Worm (Caenorhabditis elegans) whole organism, L4 larva: ENCODE results near the gene nhr-10.

Experiments
- D1046.2 ChIP-seq: fragments of 200-800 bp; sonication (Bioruptor generic); IDR thresholded peaks from 2 replicates; pipeline ENCODE4 v1.3.6; 2022; ENCODE audit warnings: missing genetic modification characterization, missing compliant biosample characterization
- F10B5.3 ChIP-seq: sonication (generic microtip); optimal IDR thresholded peaks from 2 replicates; lab custom pipeline; 2016; ENCODE audit warnings: mild to moderate bottlenecking, missing genetic modification characterization, missing compliant biosample characterization
- F26F4.8 ChIP-seq: fragments of 200-800 bp; sonication (Bioruptor generic); conservative IDR thresholded peaks from 2 replicates; pipeline ENCODE4 v1.3.6; 2022; ENCODE audit warnings: missing genetic modification characterization, missing compliant biosample characterization
- F37D6.2 ChIP-seq: sonication (generic microtip); optimal IDR thresholded peaks from 2 replicates; lab custom pipeline; 2016; ENCODE audit warnings: mild to moderate bottlenecking, missing genetic modification characterization, missing compliant biosample characterization
- F44E2.7 ChIP-seq: fragments of 200-800 bp; sonication (Bioruptor generic); IDR thresholded peaks from 2 replicates; pipeline ENCODE4 v2.1.2; 2022; ENCODE audit warnings: missing genetic modification characterization, missing compliant biosample characterization
- F49E8.2 ChIP-seq: sonication (generic microtip); optimal IDR thresholded peaks from 2 replicates; lab custom pipeline; 2016; ENCODE audit warnings: missing compliant biosample characterization, mild to moderate bottlenecking, missing genetic modification characterization, borderline replicate concordance
- R02D3.7 ChIP-seq: fragments of 150-350 bp; sonication (generic microtip); optimal IDR thresholded peaks from 3 replicates; lab custom pipeline; 2014; ENCODE audit warnings: missing biosample characterization, missing genetic modification characterization
- T26A8.4 ChIP-seq: fragments of 200-800 bp; sonication (Bioruptor generic); IDR thresholded peaks from 2 replicates; pipeline ENCODE4 v1.3.6; 2022; ENCODE audit warnings: missing genetic modification characterization, missing compliant biosample characterization
- Y105C5A.15 ChIP-seq: fragments of 200-800 bp; sonication (Bioruptor generic); IDR thresholded peaks from 2 replicates; pipeline ENCODE4 v1.3.6; 2022; ENCODE audit warnings: missing genetic modification characterization, missing compliant biosample characterization
- Y5F2A.4 ChIP-seq: fragments of 200-800 bp; sonication (Bioruptor generic); optimal IDR thresholded peaks from 2 replicates; lab custom pipeline; 2018; ENCODE audit warnings: mild to moderate bottlenecking, missing genetic modification characterization, missing compliant biosample characterization
- Y75B8A.6 ChIP-seq: fragments of 200-800 bp; sonication (Bioruptor generic); IDR thresholded peaks from 2 replicates; pipeline ENCODE4 v1.3.6; 2022; ENCODE audit warnings: missing genetic modification reagents, missing genetic modification characterization, missing compliant biosample characterization
- ZK337.2 ChIP-seq: fragments of 200-800 bp; sonication (Bioruptor generic); IDR thresholded peaks from 2 replicates; pipeline ENCODE4 v1.3.6; 2022; ENCODE audit warnings: missing genetic modification reagents, missing genetic modification characterization, missing compliant biosample characterization
- ZK546.5 ChIP-seq, 2 experiments: sonication (generic microtip); optimal IDR thresholded peaks; 2 replicates each; lab custom pipeline; 2017; ENCODE audit warnings: missing biosample characterization in 2 of 2, missing genetic modification characterization in 2 of 2
- ama-1 ChIP-seq: fragments of 150-350 bp; optimal IDR thresholded peaks from 2 replicates; lab custom pipeline; 2014; ENCODE audit warnings: inconsistent platforms, mixed read lengths
- arid-1 ChIP-seq: fragments of 200-800 bp; sonication (Bioruptor generic); conservative IDR thresholded peaks from 2 replicates; pipeline ENCODE4 v1.3.6; 2022; ENCODE audit warnings: missing genetic modification reagents, missing genetic modification characterization, missing compliant biosample characterization
- attf-4 ChIP-seq: sonication (generic microtip); optimal IDR thresholded peaks from 3 replicates; lab custom pipeline; 2017; ENCODE audit warnings: missing biosample characterization, missing genetic modification characterization
- ceh-20 ChIP-seq: fragments of 200-800 bp; sonication (Bioruptor generic); IDR thresholded peaks from 2 replicates; pipeline ENCODE4 v1.3.6; 2022; ENCODE audit warnings: missing genetic modification reagents, missing genetic modification characterization, missing compliant biosample characterization
- ceh-28 ChIP-seq: fragments of 150-350 bp; optimal IDR thresholded peaks from 2 replicates; lab custom pipeline; 2014; ENCODE audit warnings: missing biosample characterization, missing genetic modification reagents, missing genetic modification characterization
- ceh-32 ChIP-seq: sonication (generic microtip); optimal IDR thresholded peaks from 2 replicates; lab custom pipeline; 2016; ENCODE audit warnings: mild to moderate bottlenecking, missing genetic modification characterization, missing compliant biosample characterization; ENCODE audit not compliant: poor library complexity
- cey-2 ChIP-seq: sonication (generic microtip); optimal IDR thresholded peaks from 3 replicates; lab custom pipeline; 2017; ENCODE audit warnings: missing genetic modification characterization, mild to moderate bottlenecking, missing compliant biosample characterization, antibody characterized with exemption, borderline replicate concordance; ENCODE audit not compliant: insufficient read depth
- ctbp-1 ChIP-seq: fragments of 200-800 bp; sonication (Bioruptor generic); IDR thresholded peaks from 2 replicates; pipeline ENCODE4 v1.3.6; 2022; ENCODE audit warnings: missing genetic modification reagents, missing genetic modification characterization, missing compliant biosample characterization
- daf-16 ChIP-seq, 3 experiments: sonication (generic microtip); optimal IDR thresholded peaks; 2 replicates each; lab custom pipeline; 2016 to 2017; ENCODE audit warnings: missing genetic modification characterization in 3 of 3, missing genetic modification reagents in 3 of 3, mild to moderate bottlenecking in 2 of 3, missing compliant biosample characterization in 2 of 3, missing biosample characterization in 1 of 3, moderate library complexity in 1 of 3
- dmd-6 ChIP-seq: fragments of 200-800 bp; sonication (Bioruptor generic); IDR thresholded peaks from 2 replicates; pipeline ENCODE4 v1.3.6; 2022; ENCODE audit warnings: missing genetic modification reagents, missing genetic modification characterization, missing compliant biosample characterization
- dmd-8 ChIP-seq: fragments of 200-800 bp; sonication (Bioruptor generic); IDR thresholded peaks from 2 replicates; pipeline ENCODE4 v1.3.6; 2022; ENCODE audit warnings: missing genetic modification characterization, missing compliant biosample characterization
- dmd-9 ChIP-seq: fragments of 200-800 bp; sonication (Bioruptor generic); IDR thresholded peaks from 2 replicates; pipeline ENCODE4 v1.3.6; 2022; ENCODE audit warnings: missing genetic modification reagents, missing genetic modification characterization, missing compliant biosample characterization
- dpl-1 ChIP-seq: fragments of 150-350 bp; optimal IDR thresholded peaks from 2 replicates; lab custom pipeline; 2014; ENCODE audit warnings: missing biosample characterization, missing genetic modification reagents, missing genetic modification characterization
- dve-1 ChIP-seq: sonication (generic microtip); optimal IDR thresholded peaks from 2 replicates; lab custom pipeline; 2017; ENCODE audit warnings: antibody characterized with exemption, mild to moderate bottlenecking, missing genetic modification characterization, missing compliant biosample characterization; ENCODE audit not compliant: insufficient read depth
- fkh-10 ChIP-seq: fragments of 150-350 bp; optimal IDR thresholded peaks from 2 replicates; lab custom pipeline; 2014; ENCODE audit warnings: missing biosample characterization, missing genetic modification reagents, missing genetic modification characterization
- hmg-1.1 ChIP-seq: fragments of 200-800 bp; sonication (Bioruptor generic); IDR thresholded peaks from 2 replicates; pipeline ENCODE4 v1.3.6; 2022; ENCODE audit warnings: missing genetic modification reagents, missing genetic modification characterization, missing compliant biosample characterization
- jun-1 ChIP-seq: fragments of 150-350 bp; optimal IDR thresholded peaks from 2 replicates; lab custom pipeline; 2014; ENCODE audit warnings: missing biosample characterization, missing genetic modification reagents, missing genetic modification characterization
- lin-1 ChIP-seq: fragments of 200-800 bp; sonication (Bioruptor generic); IDR thresholded peaks from 2 replicates; pipeline ENCODE4 v1.3.6; 2022; ENCODE audit warnings: missing genetic modification reagents, missing genetic modification characterization, missing compliant biosample characterization
- lin-13 ChIP-seq: fragments of 150-350 bp; optimal IDR thresholded peaks from 2 replicates; lab custom pipeline; 2014; ENCODE audit warnings: missing biosample characterization, missing genetic modification reagents, missing genetic modification characterization
- lsy-2 ChIP-seq, 2 experiments: fragments of 150-350 bp in 1 of 2; sonication (generic microtip) in 1 of 2; optimal IDR thresholded peaks; 2 replicates each; lab custom pipeline; 2014 to 2017; ENCODE audit warnings: missing biosample characterization in 2 of 2, missing genetic modification characterization in 2 of 2
- mep-1 ChIP-seq: fragments of 150-350 bp; sonication (generic microtip); optimal IDR thresholded peaks from 3 replicates; lab custom pipeline; 2014; ENCODE audit warnings: missing biosample characterization, missing genetic modification characterization
- mxl-2 ChIP-seq: fragments of 200-800 bp; sonication (Bioruptor generic); conservative IDR thresholded peaks from 2 replicates; pipeline ENCODE4 v1.3.6; 2022; ENCODE audit warnings: missing genetic modification reagents, missing genetic modification characterization, missing compliant biosample characterization
- nhr-10 ChIP-seq: fragments of 150-350 bp; optimal IDR thresholded peaks from 2 replicates; lab custom pipeline; 2014; ENCODE audit warnings: missing biosample characterization, missing genetic modification characterization
- nhr-102 ChIP-seq: sonication (generic microtip); optimal IDR thresholded peaks from 2 replicates; lab custom pipeline; 2016; ENCODE audit warnings: mild to moderate bottlenecking, missing genetic modification characterization, moderate library complexity, missing compliant biosample characterization
- nhr-28 ChIP-seq: fragments of 150-350 bp; optimal IDR thresholded peaks from 2 replicates; lab custom pipeline; 2014; ENCODE audit warnings: missing biosample characterization, missing genetic modification characterization
- nhr-41 ChIP-seq: fragments of 200-800 bp; sonication (Bioruptor generic); IDR thresholded peaks from 2 replicates; pipeline ENCODE4 v1.3.6; 2022; ENCODE audit warnings: missing genetic modification reagents, missing genetic modification characterization, missing compliant biosample characterization
- nhr-48 ChIP-seq: sonication (generic microtip); optimal IDR thresholded peaks from 2 replicates; lab custom pipeline; 2016; ENCODE audit warnings: mild to moderate bottlenecking, missing genetic modification characterization, missing compliant biosample characterization
- nhr-6 ChIP-seq: fragments of 150-350 bp; optimal IDR thresholded peaks from 2 replicates; lab custom pipeline; 2014; ENCODE audit warnings: missing biosample characterization, missing genetic modification characterization
- pqm-1 ChIP-seq: sonication (generic microtip); optimal IDR thresholded peaks from 2 replicates; lab custom pipeline; 2017; ENCODE audit warnings: missing biosample characterization, missing genetic modification characterization
- rbr-2 ChIP-seq: sonication (generic microtip); optimal IDR thresholded peaks from 2 replicates; lab custom pipeline; 2016; ENCODE audit warnings: missing genotype, missing genetic modification characterization, missing compliant biosample characterization
- spr-1 ChIP-seq: sonication (generic microtip); optimal IDR thresholded peaks from 2 replicates; lab custom pipeline; 2016; ENCODE audit warnings: mild to moderate bottlenecking, missing genetic modification characterization, missing compliant biosample characterization
- tag-97 ChIP-seq: fragments of 200-800 bp; sonication (Bioruptor generic); IDR thresholded peaks from 2 replicates; pipeline ENCODE4 v1.3.6; 2022; ENCODE audit warnings: missing genetic modification characterization, missing compliant biosample characterization
- unc-130 ChIP-seq: sonication (generic microtip); optimal IDR thresholded peaks from 2 replicates; lab custom pipeline; 2016; ENCODE audit warnings: missing genetic modification reagents, missing genetic modification characterization, missing compliant biosample characterization
- vab-7 ChIP-seq: fragments of 200-800 bp; sonication (Bioruptor generic); IDR thresholded peaks from 2 replicates; pipeline ENCODE4 v1.3.6; 2022; ENCODE audit warnings: missing genetic modification reagents, missing genetic modification characterization, missing compliant biosample characterization
- zag-1 ChIP-seq: fragments of 150-350 bp; optimal IDR thresholded peaks from 2 replicates; lab custom pipeline; 2014; ENCODE audit warnings: missing biosample characterization, missing genetic modification characterization
- zfp-2 ChIP-seq: sonication (generic microtip); optimal IDR thresholded peaks from 2 replicates; lab custom pipeline; 2016; ENCODE audit warnings: mild to moderate bottlenecking, missing genetic modification characterization, missing compliant biosample characterization
- ztf-7 ChIP-seq: fragments of 150-350 bp; optimal IDR thresholded peaks from 2 replicates; lab custom pipeline; 2014; ENCODE audit warnings: missing biosample characterization, missing genetic modification characterization

nhr-10 gene

ce11 chrIII:7162065-7162762, 47.0 kb upstream of the nhr-10 start, which contains the start of the genes syf-2 and K04G7.1 (continued):
- peak; percentile 87 for TF ChIP-seq rbr-2 (tag; lab: Kevin White, UChicago)
- TF ChIP-seq nhr-102 (tag; lab: Kevin White, UChicago), result peak; percentile 48
- TF ChIP-seq ceh-32 (tag; lab: Kevin White, UChicago), result no peak
- TF ChIP-seq pqm-1 (tag; lab: Kevin White, UChicago), result no peak
- TF ChIP-seq ceh-28, result no peak
- peak; percentile 28 for TF ChIP-seq nhr-48
- no peak for TF ChIP-seq jun-1 (tag; lab: Kevin White, UChicago)
- peak; percentile 98 for TF ChIP-seq lin-13
- no peak for TF ChIP-seq ZK337.2 (GFP tag; lab: Robert Waterston, UW)
- no peak for TF ChIP-seq cey-2 (tag; lab: Kevin White, UChicago)
- peak; percentile 63 for TF ChIP-seq lin-1 (GFP tag; lab: Robert Waterston, UW)
- no peak for TF ChIP-seq Y105C5A.15 (GFP tag; lab: Robert Waterston, UW)
- TF ChIP-seq ZK546.5 (tag; optimal IDR thresholded peaks at IDR 0.05; lab: Kevin White, UChicago), result peak in 1 of 2 experiments; percentile 18
- TF ChIP-seq lsy-2 (tag; optimal IDR thresholded peaks at IDR 0.05; lab: Kevin White, UChicago), result peak; percentile 47 to 96
- no peak for TF ChIP-seq F10B5.3 (tag; lab: Kevin White, UChicago)
- TF ChIP-seq T26A8.4 (GFP tag; lab: Robert Waterston, UW), result peak; percentile 59; the same call in 1 of the 2 replicates
- TF ChIP-seq fkh-10 (GFP tag; lab: Kevin White, UChicago), result peak; percentile 88
- TF ChIP-seq F44E2.7 (GFP tag; lab: Robert Waterston, UW), result no peak
- TF ChIP-seq hmg-1.1 (GFP tag; lab: Robert Waterston, UW), result peak; percentile 83
- peak; percentile 66; the same call in 1 of the 2 replicates for TF ChIP-seq ceh-20 (GFP tag; lab: Robert Waterston, UW)
- peak; percentile 17 for TF ChIP-seq ztf-7 (tag; lab: Kevin White, UChicago)
- no peak for TF ChIP-seq R02D3.7 (tag; lab: Kevin White, UChicago)
- TF ChIP-seq dmd-9 (GFP tag; lab: Robert Waterston, UW), result peak; percentile 77
- no peak for TF ChIP-seq ama-1 (lab: Kevin White, UChicago)
- TF ChIP-seq F26F4.8, result no peak
- TF ChIP-seq spr-1 (tag; lab: Kevin White, UChicago), result peak; percentile 23
- peak; percentile 80 for TF ChIP-seq zfp-2 (tag; lab: Kevin White, UChicago)
- TF ChIP-seq daf-16 (GFP tag; optimal IDR thresholded peaks at IDR 0.05; lab: Kevin White, UChicago), result peak; percentile 14 to 26
- peak; percentile 65 for TF ChIP-seq daf-16 (tag; optimal IDR thresholded peaks at IDR 0.05; lab: Kevin White, UChicago)
- TF ChIP-seq Y75B8A.6 (GFP tag; lab: Robert Waterston, UW), result no peak
- TF ChIP-seq dpl-1 (GFP tag; lab: Kevin White, UChicago), result peak; percentile 95
- TF ChIP-seq F49E8.2 (tag; lab: Kevin White, UChicago), result peak; percentile 6
- peak; percentile 53; the same call in 1 of the 2 replicates for TF ChIP-seq ctbp-1 (GFP tag; lab: Robert Waterston, UW)
- peak; percentile 76 for TF ChIP-seq unc-130 (GFP tag; lab: Kevin White, UChicago)
- peak; percentile 96 for TF ChIP-seq mep-1 (tag; lab: Kevin White, UChicago)
- TF ChIP-seq attf-4 (tag; lab: Kevin White, UChicago), result no peak
- TF ChIP-seq tag-97 (GFP tag; lab: Robert Waterston, UW), result no peak
- TF ChIP-seq dmd-6, result peak; percentile 84
- peak; percentile 76 for TF ChIP-seq nhr-28
- no peak for TF ChIP-seq mxl-2 (GFP tag; lab: Robert Waterston, UW)
- TF ChIP-seq vab-7, result peak; percentile 47; the same call in 1 of the 2 replicates
- TF ChIP-seq dmd-8 (GFP tag; lab: Robert Waterston, UW), result no peak
- TF ChIP-seq dve-1, result peak; percentile 90
- no peak for TF ChIP-seq nhr-41 (GFP tag; lab: Robert Waterston, UW)
- no peak for TF ChIP-seq Y5F2A.4 (GFP tag; lab: Kevin White, UChicago)
- peak; percentile 35; the same call in 1 of the 2 replicates for TF ChIP-seq D1046.2 (GFP tag; lab: Robert Waterston, UW)
- no peak for TF ChIP-seq nhr-10 (tag; lab: Kevin White, UChicago)
- peak; percentile 78 for TF ChIP-seq arid-1 (GFP tag; lab: Robert Waterston, UW)
- peak; percentile 83 for TF ChIP-seq F37D6.2 (tag; lab: Kevin White, UChicago)
- peak; percentile 78 for TF ChIP-seq nhr-6 (tag; lab: Kevin White, UChicago)
- TF ChIP-seq zag-1 (tag; lab: Kevin White, UChicago), result peak; percentile 2
